Fruit fly (Drosophila melanogaster) Kc167 (cell line): ENCODE measurements around the gene CG13796.
"Not testable (repeated sequence)": the region's sequence is repeated elsewhere in the genome, so short reads cannot be mapped to it uniquely, and the experiment has no call there.

Experiments
- Myc ChIP-seq: fragments of >200 bp; optimal IDR thresholded peaks from 2 replicates; lab custom pipeline; 2017; ENCODE audit warnings: missing external identifiers
- Sin3A ChIP-seq: fragments of >200 bp; optimal IDR thresholded peaks from 2 replicates; lab custom pipeline; 2018; ENCODE audit warnings: missing external identifiers
- h ChIP-seq: fragments of >200 bp; optimal IDR thresholded peaks from 3 replicates; lab custom pipeline; 2018; ENCODE audit warnings: missing external identifiers
- insv ChIP-seq: fragments of >200 bp; optimal IDR thresholded peaks from 3 replicates; lab custom pipeline; 2018; ENCODE audit warnings: missing external identifiers
- psq ChIP-seq: fragments of >200 bp; optimal IDR thresholded peaks from 2 replicates; lab custom pipeline; 2017; ENCODE audit warnings: missing external identifiers
- ttk ChIP-seq: sonication (Bioruptor generic); optimal IDR thresholded peaks from 2 replicates; lab custom pipeline; 2017; ENCODE audit warnings: missing external identifiers

CG13796 gene

DNA sequence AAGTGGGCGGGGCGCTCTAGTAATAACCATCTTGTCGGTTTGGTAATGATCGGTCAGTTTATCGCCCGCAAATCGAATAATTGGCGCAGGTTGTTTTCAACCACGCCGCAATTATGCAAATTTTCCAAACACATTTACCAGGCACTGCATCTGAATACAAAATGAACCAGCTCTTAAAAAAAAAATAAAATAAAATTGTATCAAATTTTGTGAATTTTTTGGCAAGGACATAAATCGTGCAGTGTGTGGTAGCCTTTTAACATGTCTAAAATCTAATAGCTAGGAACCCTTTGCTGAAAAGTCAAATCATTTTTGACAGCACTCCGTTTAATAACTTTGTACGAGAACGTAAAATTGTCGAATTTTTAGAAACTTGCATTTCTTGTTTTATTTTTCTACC, 14.5 kb upstream of the CG13796 start, which contains the start of gene ATPsynGL:
Gene ATPsynGL, plus strand, starts transcription at position 301 of the 400 bp plus-strand sequence.
- TF ChIP-seq psq (lab: Kevin White, UChicago) (no peak), Myc (lab: Kevin White, UChicago) (no peak), ttk (lab: Kevin White, UChicago) (no peak), h (no peak), insv (lab: Kevin White, UChicago) (no peak), Sin3A (lab: Kevin White, UChicago) (no peak)

DNA sequence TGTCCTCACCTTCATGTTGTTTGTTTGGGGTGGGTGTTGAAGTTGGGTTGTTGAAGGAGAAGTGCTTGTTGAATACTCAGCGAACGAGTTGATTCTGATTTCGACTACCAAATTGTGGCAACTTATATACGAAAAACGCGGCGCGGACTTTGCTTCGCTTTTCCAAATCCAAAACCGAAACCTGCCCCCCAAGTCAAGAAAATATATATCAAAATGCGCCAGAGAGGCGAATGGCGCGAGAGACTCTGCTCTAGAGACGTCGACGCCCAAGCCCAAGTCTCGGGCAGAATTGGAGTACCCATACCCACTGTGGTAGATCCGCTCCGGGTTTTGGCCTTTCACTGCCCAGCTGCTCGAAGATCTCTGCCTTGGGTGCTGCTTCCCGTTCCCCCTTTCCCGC, 12.3 kb upstream of the CG13796 start, which contains the start of gene CG7214:
Gene CG7214, minus strand, starts transcription at position 101 of the 400 bp plus-strand sequence.
- TF ChIP-seq Myc (lab: Kevin White, UChicago) (no peak), Sin3A (lab: Kevin White, UChicago) (no peak), h (no peak), insv (lab: Kevin White, UChicago) (no peak), ttk (lab: Kevin White, UChicago) (no peak), psq (lab: Kevin White, UChicago) (no peak)

DNA sequence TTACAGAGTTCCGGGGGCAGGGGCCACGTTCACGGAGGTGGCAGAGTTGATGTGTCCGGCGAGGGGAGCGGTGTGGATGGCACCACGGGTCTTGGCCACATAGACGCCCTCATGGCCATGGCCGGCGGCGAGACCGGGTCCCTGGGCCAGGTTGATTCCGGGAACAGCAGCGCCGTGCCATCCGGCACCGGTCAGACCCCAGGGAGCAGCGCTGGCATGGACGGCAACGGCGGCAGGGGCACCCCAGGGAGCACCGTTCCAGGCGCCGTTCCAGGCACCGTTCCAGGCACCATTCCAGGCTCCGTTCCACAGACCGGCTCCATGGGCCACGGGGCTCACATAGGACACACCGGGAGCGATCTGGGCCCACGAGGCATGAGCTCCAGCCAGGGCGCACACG, 11.7 kb upstream of the CG13796 start:
- TF ChIP-seq Myc (lab: Kevin White, UChicago) = no peak

DNA sequence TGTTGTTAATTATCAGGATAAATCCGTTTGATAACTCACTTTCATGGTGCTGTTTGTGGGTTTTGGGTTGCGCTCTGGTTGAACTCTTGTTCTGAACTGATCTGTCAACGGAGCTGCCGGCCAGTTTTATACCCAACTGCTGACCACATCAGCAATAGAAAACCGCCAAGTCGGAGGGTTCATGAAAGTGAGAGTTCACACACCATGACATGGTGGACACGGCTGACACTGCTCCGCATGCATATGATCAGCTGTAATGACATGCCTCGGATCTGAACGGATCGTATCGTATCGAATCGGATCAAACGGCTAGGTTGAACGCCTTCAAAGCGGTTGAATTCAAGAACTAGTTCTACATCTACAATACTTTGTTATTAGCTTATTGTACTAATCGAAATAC, 9.0 kb upstream of the CG13796 start, which contains the start of gene Acp1:
Gene Acp1, minus strand, starts transcription at position 101 of the 400 bp plus-strand sequence.
- no peak for TF ChIP-seq psq (lab: Kevin White, UChicago)
- no peak for TF ChIP-seq insv (lab: Kevin White, UChicago)
- no peak for TF ChIP-seq Sin3A (lab: Kevin White, UChicago)
- TF ChIP-seq Myc (lab: Kevin White, UChicago) = no peak
- TF ChIP-seq h = no peak
- TF ChIP-seq ttk (lab: Kevin White, UChicago) = no peak

DNA sequence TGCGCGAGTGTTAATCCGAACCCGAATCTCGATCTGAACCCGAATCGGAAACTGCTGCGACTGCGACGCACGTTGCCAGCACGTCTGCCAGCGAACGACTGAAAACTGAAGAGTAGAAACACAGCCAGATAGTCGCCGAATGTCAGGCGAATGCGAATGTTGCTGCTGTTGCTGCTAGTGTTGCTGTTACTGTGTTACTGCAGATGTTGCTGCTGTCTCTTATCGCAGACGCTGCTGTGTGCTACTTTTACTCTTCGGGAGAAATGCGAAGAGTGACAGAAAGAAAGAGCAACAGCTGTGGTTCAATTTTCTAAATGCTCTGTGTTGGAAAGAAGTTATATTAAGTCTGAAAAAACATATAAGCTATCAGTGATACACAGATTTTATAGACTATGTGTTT, 6.2 kb upstream of the CG13796 start, which contains the start of gene CG31904:
Gene CG31904, minus strand, starts transcription at position 101 of the 400 bp plus-strand sequence.
- TF ChIP-seq h; Sin3A (lab: Kevin White, UChicago); ttk (lab: Kevin White, UChicago): not testable (repeated sequence)

DNA sequence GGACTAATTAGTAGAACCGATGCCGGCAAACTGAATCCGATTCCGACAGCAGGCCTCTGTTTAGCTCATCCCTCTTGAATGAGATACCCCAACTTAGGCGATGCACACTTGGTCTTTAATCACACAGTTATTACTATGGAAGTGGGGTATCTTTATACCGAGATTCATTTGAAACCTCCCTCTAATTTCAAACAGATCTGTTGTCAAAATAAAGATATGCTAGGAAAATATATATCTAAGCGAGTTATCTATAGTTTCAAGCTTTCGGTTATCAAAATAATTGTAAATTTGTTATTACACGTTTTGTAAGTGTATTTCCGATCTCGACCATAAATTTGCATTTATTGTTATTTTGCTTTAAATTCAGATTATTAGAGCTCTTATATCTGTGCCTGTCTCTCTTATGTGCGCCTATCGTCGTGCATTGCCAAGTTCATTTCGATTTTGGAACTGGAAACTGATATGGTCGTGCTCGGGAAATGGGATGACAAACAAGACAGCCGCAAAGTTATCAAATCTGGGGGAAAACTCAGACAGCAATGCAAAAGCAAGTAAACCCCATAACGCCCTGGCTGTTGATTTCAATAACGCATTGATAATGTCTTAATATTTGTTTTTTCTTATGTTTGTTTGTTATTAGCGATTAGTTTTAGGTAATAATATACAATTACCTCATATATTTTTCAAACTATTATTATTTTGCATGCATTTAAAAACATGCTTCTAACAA, 6.0 kb downstream of the CG13796 start, which contains the start of gene CG13795:
Gene CG13795, minus strand, starts transcription at position 31 of the 730 bp plus-strand sequence.
- no peak for TF ChIP-seq Sin3A (lab: Kevin White, UChicago)
- no peak for TF ChIP-seq psq (lab: Kevin White, UChicago)
- TF ChIP-seq ttk (lab: Kevin White, UChicago) = no peak
- TF ChIP-seq insv (lab: Kevin White, UChicago) = no peak
- no peak for TF ChIP-seq Myc (lab: Kevin White, UChicago)
- no peak for TF ChIP-seq h

DNA sequence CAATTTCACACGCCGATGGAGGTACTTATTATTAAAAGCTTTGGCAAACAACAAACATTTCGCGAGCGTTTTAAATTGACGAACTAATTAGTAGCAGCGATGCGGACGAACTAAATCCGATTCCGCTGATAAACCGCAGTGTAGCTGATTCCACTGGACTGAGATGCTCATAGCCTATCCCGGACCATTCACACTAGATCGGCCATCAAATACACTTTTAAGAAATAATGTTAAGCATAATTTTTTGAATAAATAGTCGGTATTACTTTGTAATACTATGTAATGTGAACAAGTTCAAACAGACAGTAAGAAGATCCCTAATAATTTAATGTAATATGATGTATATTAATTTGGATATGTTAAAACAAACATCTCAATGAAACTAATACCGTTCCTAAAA, 9.7 kb downstream of the CG13796 start, which contains the start of gene CG13794:
Gene CG13794, minus strand, starts transcription at position 101 of the 400 bp plus-strand sequence.
- TF ChIP-seq Myc (lab: Kevin White, UChicago) = no peak
- no peak for TF ChIP-seq psq (lab: Kevin White, UChicago)
- TF ChIP-seq insv (lab: Kevin White, UChicago) = no peak
- TF ChIP-seq ttk (lab: Kevin White, UChicago) = no peak
- no peak for TF ChIP-seq h
- no peak for TF ChIP-seq Sin3A (lab: Kevin White, UChicago)

DNA sequence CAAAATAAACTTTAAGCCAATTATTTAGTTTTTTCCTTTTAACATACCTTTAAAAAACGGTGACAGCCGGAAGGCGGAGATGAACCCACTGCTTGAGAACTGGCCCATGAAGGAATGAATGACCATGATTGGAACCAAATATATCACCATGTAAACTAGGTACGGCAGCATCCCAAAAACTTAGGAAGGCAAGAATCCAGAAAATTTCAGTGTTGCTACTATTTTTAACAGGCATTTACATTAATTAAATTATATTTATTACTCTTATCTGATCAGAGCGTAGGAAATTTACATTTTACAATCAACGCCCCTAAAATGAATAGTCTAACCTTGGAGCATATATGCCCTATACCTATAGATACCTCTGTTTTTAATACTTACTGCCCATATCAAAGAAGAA, 10.4 kb downstream of the CG13796 start:
- no peak for TF ChIP-seq insv (lab: Kevin White, UChicago)
- TF ChIP-seq Sin3A (lab: Kevin White, UChicago) = no peak
- no peak for TF ChIP-seq psq (lab: Kevin White, UChicago)
- TF ChIP-seq h = no peak
- no peak for TF ChIP-seq Myc (lab: Kevin White, UChicago)
- no peak for TF ChIP-seq ttk (lab: Kevin White, UChicago)

DNA sequence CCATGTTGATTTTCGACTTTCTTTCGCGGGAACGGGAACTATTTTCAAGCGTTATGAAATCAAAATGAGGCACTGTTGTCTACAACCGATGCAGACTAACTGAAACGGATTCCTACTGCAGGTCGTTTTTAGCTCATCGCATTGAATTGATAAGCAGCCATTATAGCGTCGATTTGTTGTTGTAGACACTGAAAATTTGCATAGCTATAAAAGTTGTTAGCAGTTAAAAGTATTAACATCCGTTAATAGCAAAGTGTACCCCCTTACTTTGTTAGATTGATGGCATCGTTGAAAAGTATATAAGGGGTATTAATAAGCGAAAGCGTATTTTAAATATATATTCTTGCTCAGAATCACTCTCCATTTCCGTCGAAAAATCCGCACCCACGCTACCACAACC, 13.1 kb downstream of the CG13796 start, which contains the start of gene CG13793:
Gene CG13793, minus strand, starts transcription at position 101 of the 400 bp plus-strand sequence.
- no peak for TF ChIP-seq ttk (lab: Kevin White, UChicago)
- TF ChIP-seq Sin3A (lab: Kevin White, UChicago) = no peak
- TF ChIP-seq insv (lab: Kevin White, UChicago) = no peak
- no peak for TF ChIP-seq psq (lab: Kevin White, UChicago)
- no peak for TF ChIP-seq Myc (lab: Kevin White, UChicago)
- TF ChIP-seq h = no peak

DNA sequence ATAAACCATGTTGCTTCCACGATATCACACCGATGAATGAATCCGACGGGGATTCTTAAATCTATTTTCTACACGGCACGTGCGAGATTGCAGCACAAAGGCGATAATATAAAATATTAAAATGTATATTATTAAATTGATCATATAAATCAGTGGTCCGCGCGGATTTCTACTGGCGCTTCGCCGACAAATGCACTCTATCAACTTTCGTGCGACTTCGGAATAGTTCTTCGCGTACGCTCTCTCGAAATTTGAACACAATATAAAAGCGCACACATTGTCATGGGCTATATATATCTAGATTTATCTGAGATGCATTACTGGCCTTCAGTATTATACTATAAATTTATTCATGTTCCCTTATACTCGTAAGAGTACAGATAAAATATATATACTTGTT, 15.9 kb downstream of the CG13796 start, which contains the start of gene CG33296:
Gene CG33296, minus strand, starts transcription at position 101 of the 400 bp plus-strand sequence.
- TF ChIP-seq ttk (lab: Kevin White, UChicago) = no peak
- no peak for TF ChIP-seq h
- no peak for TF ChIP-seq Sin3A (lab: Kevin White, UChicago)
- TF ChIP-seq psq (lab: Kevin White, UChicago) = no peak
- no peak for TF ChIP-seq Myc (lab: Kevin White, UChicago)
- TF ChIP-seq insv (lab: Kevin White, UChicago) = no peak

DNA sequence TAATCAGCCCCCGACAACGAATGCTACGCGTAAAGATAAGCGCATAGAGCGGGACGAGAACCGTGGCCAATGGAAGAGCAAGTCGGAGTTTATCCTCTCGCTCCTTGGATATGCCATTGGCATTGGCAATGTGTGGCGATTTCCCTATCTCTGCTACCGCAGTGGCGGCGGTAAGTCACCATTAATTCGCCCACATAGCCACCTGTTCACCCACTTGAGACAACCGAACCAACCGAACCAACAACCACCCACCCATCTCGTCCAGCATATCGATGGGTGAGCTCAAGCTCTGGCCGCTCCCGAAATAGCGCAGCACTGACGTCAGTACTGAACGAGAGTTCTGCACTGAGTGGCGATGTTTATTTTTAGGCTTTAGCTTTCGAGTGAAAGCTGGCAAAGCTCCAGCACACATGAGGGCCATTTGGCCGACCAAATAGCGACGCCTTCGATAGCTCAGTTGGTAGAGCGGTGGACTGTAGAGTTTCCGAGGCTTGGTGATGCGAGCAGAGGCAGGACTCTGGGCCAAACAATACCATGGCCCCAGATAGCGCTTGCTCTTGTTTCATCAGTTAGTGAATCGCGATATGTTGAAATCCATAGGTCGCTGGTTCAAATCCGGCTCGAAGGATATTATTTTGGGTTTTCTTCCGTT, 21.3 kb downstream of the CG13796 start:
- TF ChIP-seq Myc (lab: Kevin White, UChicago) (no peak), ttk (lab: Kevin White, UChicago) (no peak), Sin3A (lab: Kevin White, UChicago) (no peak), h (no peak), insv (lab: Kevin White, UChicago) (no peak), psq (lab: Kevin White, UChicago) (no peak)
